Fruit fly (Drosophila melanogaster) whole organism: ENCODE data around the gene GCS2alpha.
"Not testable (repeated sequence)": the region's sequence is repeated elsewhere in the genome, so short reads cannot be mapped to it uniquely, and the experiment has no call there.

ENCODE experiments used
- CG8478 ChIP-seq: fragments of >200 bp; optimal IDR thresholded peaks from 2 replicates; lab custom pipeline; 2018; ENCODE audit warnings: inconsistent platforms
- EcR ChIP-seq, 2 experiments: fragments of >200 bp; optimal IDR thresholded peaks; 2 replicates each; lab custom pipeline; 2017; ENCODE audit warnings: missing biosample characterization in 2 of 2, missing genetic modification characterization in 2 of 2, missing genetic modification reagents in 2 of 2
- usp ChIP-seq: fragments of >200 bp; optimal IDR thresholded peaks from 2 replicates; lab custom pipeline; 2017; ENCODE audit warnings: missing biosample characterization, missing genetic modification characterization, mixed read lengths

dm6 chrX:21611426-21611825 lies 6.4 kb upstream of the GCS2alpha start, which contains the start of gene CG33502:
- not testable (repeated sequence) for TF ChIP-seq usp (GFP tag; lab: Kevin White, UChicago); CG8478; EcR (GFP tag; optimal IDR thresholded peaks at IDR 0.05; lab: Kevin White, UChicago)
